Worm (Caenorhabditis elegans) whole organism, L4/young adult: ENCODE data around the gene pat-12.

ENCODE experiments used
- W03F9.2 ChIP-seq: fragments of 150-350 bp; optimal IDR thresholded peaks from 2 replicates; lab custom pipeline; 2014; ENCODE audit warnings: missing biosample characterization, missing genetic modification characterization
- dao-5 ChIP-seq: sonication (generic microtip); optimal IDR thresholded peaks from 2 replicates; lab custom pipeline; 2016; ENCODE audit warnings: missing genotype, missing genetic modification characterization, moderate library complexity, missing compliant biosample characterization

- TF ChIP-seq dao-5 (tag; lab: Kevin White, UChicago) (no peak), W03F9.2 (no peak)
Measured at ce11 chrIII:782503-782902, 30.3 kb upstream of the pat-12 start.
